Worm (Caenorhabditis elegans) whole organism, early embryonic: ENCODE data around the gene F58B4.2.

Experiments used
- B0310.2 ChIP-seq: sonication (generic microtip); optimal IDR thresholded peaks from 2 replicates; lab custom pipeline; 2016; ENCODE audit warnings: mild to moderate bottlenecking, missing genetic modification characterization, missing compliant biosample characterization
- F13C5.2 ChIP-seq: sonication (generic microtip); optimal IDR thresholded peaks from 2 replicates; lab custom pipeline; 2017; ENCODE audit warnings: mild to moderate bottlenecking, missing genetic modification characterization, inconsistent platforms, missing compliant biosample characterization
- aly-1 ChIP-seq: sonication (generic microtip); optimal IDR thresholded peaks from 2 replicates; lab custom pipeline; 2016; ENCODE audit warnings: missing genetic modification characterization, missing compliant biosample characterization
- ama-1 ChIP-seq: fragments of 150-350 bp; optimal IDR thresholded peaks from 2 replicates; lab custom pipeline; 2014
- ceh-13 ChIP-seq: fragments of 200-800 bp; sonication (Bioruptor generic); optimal IDR thresholded peaks from 2 replicates; lab custom pipeline; 2018; ENCODE audit warnings: mild to moderate bottlenecking, missing genetic modification characterization, missing compliant biosample characterization
- ceh-36 ChIP-seq: sonication (generic microtip); optimal IDR thresholded peaks from 2 replicates; lab custom pipeline; 2016; ENCODE audit warnings: missing genetic modification characterization, inconsistent platforms, missing compliant biosample characterization
- ets-7 ChIP-seq: sonication (generic microtip); optimal IDR thresholded peaks from 2 replicates; lab custom pipeline; 2016; ENCODE audit warnings: missing genotype, missing genetic modification characterization, missing compliant biosample characterization
- flt-1 ChIP-seq: fragments of 200-800 bp; sonication (Bioruptor generic); IDR thresholded peaks from 2 replicates; pipeline ENCODE4 v1.3.6; 2022; ENCODE audit warnings: missing genetic modification characterization, missing compliant biosample characterization
- hmbx-1 ChIP-seq: sonication (generic microtip); optimal IDR thresholded peaks from 2 replicates; lab custom pipeline; 2016; ENCODE audit warnings: mild to moderate bottlenecking, missing genetic modification characterization, missing compliant biosample characterization
- hmg-4 ChIP-seq: fragments of 200-800 bp; sonication (Bioruptor generic); optimal IDR thresholded peaks from 2 replicates; lab custom pipeline; 2018; ENCODE audit warnings: mild to moderate bottlenecking, missing genetic modification characterization, missing compliant biosample characterization
- hnd-1 ChIP-seq: sonication (generic microtip); optimal IDR thresholded peaks from 2 replicates; lab custom pipeline; 2016; ENCODE audit warnings: missing genetic modification characterization, missing compliant biosample characterization
- pes-1 ChIP-seq: fragments of 200-800 bp; sonication (Bioruptor generic); IDR thresholded peaks from 2 replicates; pipeline ENCODE4 v1.3.6; 2022; ENCODE audit warnings: missing genetic modification reagents, missing genetic modification characterization, missing compliant biosample characterization
- scrt-1 ChIP-seq: fragments of 200-800 bp; sonication (Bioruptor generic); IDR thresholded peaks from 2 replicates; pipeline ENCODE4 v1.3.6; 2022; ENCODE audit warnings: missing genetic modification characterization, missing compliant biosample characterization
- sea-1 ChIP-seq: fragments of 200-800 bp; sonication (Bioruptor generic); conservative IDR thresholded peaks from 2 replicates; pipeline ENCODE4 v1.3.6; 2022; ENCODE audit warnings: missing genetic modification characterization, missing compliant biosample characterization
- tbx-11 ChIP-seq: fragments of 200-800 bp; sonication (Bioruptor generic); IDR thresholded peaks from 2 replicates; pipeline ENCODE4 v1.3.6; 2022; ENCODE audit warnings: missing genetic modification characterization, missing compliant biosample characterization
- tbx-37 ChIP-seq: fragments of 200-800 bp; sonication (Bioruptor generic); conservative IDR thresholded peaks from 2 replicates; pipeline ENCODE4 v1.3.6; 2022; ENCODE audit warnings: missing genetic modification reagents, missing genetic modification characterization, missing compliant biosample characterization
- tra-4 ChIP-seq: sonication (generic microtip); optimal IDR thresholded peaks from 2 replicates; lab custom pipeline; 2017; ENCODE audit warnings: missing genetic modification characterization, missing compliant biosample characterization

Gene F58B4.2

ce11 chrV:10937294-10937693 is 19.0 kb upstream of the F58B4.2 start:
- TF ChIP-seq sea-1 (no peak), F13C5.2 (tag; lab: Kevin White, UChicago) (no peak), flt-1 (GFP tag; lab: Robert Waterston, UW) (no peak), tbx-11 (no peak), scrt-1 (GFP tag; lab: Robert Waterston, UW) (no peak), hmg-4 (GFP tag; lab: Kevin White, UChicago) (no peak), tbx-37 (no peak), B0310.2 (tag; lab: Kevin White, UChicago) (no peak), tra-4 (tag; lab: Kevin White, UChicago) (no peak), pes-1 (GFP tag; lab: Robert Waterston, UW) (no peak), ets-7 (tag; lab: Kevin White, UChicago) (no peak), aly-1 (tag; lab: Kevin White, UChicago) (no peak), ama-1 (lab: Kevin White, UChicago) (no peak)

ce11 chrV:10936681-10937080 is 18.4 kb upstream of the F58B4.2 start, which contains the start of gene F17C11.12:
F17C11.12 (minus strand) TSS chrV:10936920.
- TF ChIP-seq sea-1, result no peak
- no peak for TF ChIP-seq ets-7 (tag; lab: Kevin White, UChicago)
- no peak for TF ChIP-seq flt-1 (GFP tag; lab: Robert Waterston, UW)
- no peak for TF ChIP-seq F13C5.2 (tag; lab: Kevin White, UChicago)
- no peak for TF ChIP-seq aly-1 (tag; lab: Kevin White, UChicago)
- no peak for TF ChIP-seq scrt-1 (GFP tag; lab: Robert Waterston, UW)
- TF ChIP-seq hmbx-1, result no peak
- no peak for TF ChIP-seq tbx-11
- no peak for TF ChIP-seq hnd-1 (tag; lab: Kevin White, UChicago)
- TF ChIP-seq ama-1 (lab: Kevin White, UChicago), result no peak
- TF ChIP-seq pes-1 (GFP tag; lab: Robert Waterston, UW), result no peak
- no peak for TF ChIP-seq ceh-13
- no peak for TF ChIP-seq tra-4 (tag; lab: Kevin White, UChicago)
- TF ChIP-seq tbx-37, result no peak
- no peak for TF ChIP-seq ceh-36
- no peak for TF ChIP-seq B0310.2 (tag; lab: Kevin White, UChicago)
- TF ChIP-seq hmg-4 (GFP tag; lab: Kevin White, UChicago), result no peak

ce11 chrV:10932411-10932810 is 14.1 kb upstream of the F58B4.2 start, which contains the start of gene F58B4.5:
F58B4.5 (plus strand) TSS chrV:10932693.
- TF ChIP-seq hmg-4 (GFP tag; lab: Kevin White, UChicago), result no peak
- no peak for TF ChIP-seq ceh-13
- no peak for TF ChIP-seq F13C5.2 (tag; lab: Kevin White, UChicago)
- TF ChIP-seq tra-4 (tag; lab: Kevin White, UChicago), result no peak
- TF ChIP-seq sea-1, result no peak
- TF ChIP-seq ama-1 (lab: Kevin White, UChicago), result no peak
- no peak for TF ChIP-seq pes-1 (GFP tag; lab: Robert Waterston, UW)

ce11 chrV:10931189-10931588 is 12.9 kb upstream of the F58B4.2 start, which contains the start of gene scvp-1:
scvp-1 (minus strand) TSS chrV:10931289.
- TF ChIP-seq flt-1 (GFP tag; lab: Robert Waterston, UW) (no peak), ceh-13 (no peak), tra-4 (tag; lab: Kevin White, UChicago) (no peak), hmg-4 (GFP tag; lab: Kevin White, UChicago) (no peak), F13C5.2 (tag; lab: Kevin White, UChicago) (no peak), ama-1 (lab: Kevin White, UChicago) (no peak), pes-1 (GFP tag; lab: Robert Waterston, UW) (no peak), scrt-1 (GFP tag; lab: Robert Waterston, UW) (no peak), sea-1 (no peak), tbx-37 (no peak), hmbx-1 (no peak), ets-7 (tag; lab: Kevin White, UChicago) (no peak), ceh-36 (no peak), hnd-1 (tag; lab: Kevin White, UChicago) (no peak), tbx-11 (no peak), aly-1 (tag; lab: Kevin White, UChicago) (no peak)

- TF ChIP-seq aly-1 (tag; lab: Kevin White, UChicago), result no peak
- TF ChIP-seq tbx-11, result no peak
- no peak for TF ChIP-seq ceh-13
- no peak for TF ChIP-seq flt-1 (GFP tag; lab: Robert Waterston, UW)
- no peak for TF ChIP-seq hmg-4 (GFP tag; lab: Kevin White, UChicago)
- no peak for TF ChIP-seq hnd-1 (tag; lab: Kevin White, UChicago)
- TF ChIP-seq F13C5.2 (tag; lab: Kevin White, UChicago), result no peak
- no peak for TF ChIP-seq B0310.2 (tag; lab: Kevin White, UChicago)
- no peak for TF ChIP-seq scrt-1 (GFP tag; lab: Robert Waterston, UW)
- no peak for TF ChIP-seq ama-1 (lab: Kevin White, UChicago)
- TF ChIP-seq tbx-37, result no peak
- no peak for TF ChIP-seq pes-1 (GFP tag; lab: Robert Waterston, UW)
- no peak for TF ChIP-seq sea-1
- TF ChIP-seq ets-7 (tag; lab: Kevin White, UChicago), result no peak
- no peak for TF ChIP-seq hmbx-1
- TF ChIP-seq tra-4 (tag; lab: Kevin White, UChicago), result no peak
- TF ChIP-seq ceh-36, result no peak
Measured at ce11 chrV:10929511-10929910, 11.2 kb upstream of the F58B4.2 start, which contains the start of gene F58B4.3. F58B4.3 (plus strand) TSS chrV:10929811.

- no peak for TF ChIP-seq ama-1 (lab: Kevin White, UChicago)
- no peak for TF ChIP-seq scrt-1 (GFP tag; lab: Robert Waterston, UW)
- TF ChIP-seq hmbx-1, result no peak
- TF ChIP-seq ets-7 (tag; lab: Kevin White, UChicago), result no peak
- TF ChIP-seq flt-1 (GFP tag; lab: Robert Waterston, UW), result no peak
- no peak for TF ChIP-seq hmg-4 (GFP tag; lab: Kevin White, UChicago)
- TF ChIP-seq tbx-37, result no peak
- TF ChIP-seq B0310.2 (tag; lab: Kevin White, UChicago), result no peak
- TF ChIP-seq pes-1 (GFP tag; lab: Robert Waterston, UW), result no peak
- TF ChIP-seq ceh-13, result no peak
- TF ChIP-seq ceh-36, result no peak
Measured at ce11 chrV:10925658-10926057, 7.4 kb upstream of the F58B4.2 start.

- TF ChIP-seq hnd-1 (tag; lab: Kevin White, UChicago), result no peak
- no peak for TF ChIP-seq scrt-1 (GFP tag; lab: Robert Waterston, UW)
- TF ChIP-seq hmbx-1, result no peak
- no peak for TF ChIP-seq aly-1 (tag; lab: Kevin White, UChicago)
- TF ChIP-seq tra-4 (tag; lab: Kevin White, UChicago), result no peak
- TF ChIP-seq pes-1 (GFP tag; lab: Robert Waterston, UW), result no peak
Measured at ce11 chrV:10924731-10925130, 6.5 kb upstream of the F58B4.2 start, which contains the start of gene F58B4.6. F58B4.6 (plus strand) TSS chrV:10925031.
